Fruit fly (Drosophila melanogaster): Measurements from ENCODE around the gene osp.

The osp gene

DNA sequence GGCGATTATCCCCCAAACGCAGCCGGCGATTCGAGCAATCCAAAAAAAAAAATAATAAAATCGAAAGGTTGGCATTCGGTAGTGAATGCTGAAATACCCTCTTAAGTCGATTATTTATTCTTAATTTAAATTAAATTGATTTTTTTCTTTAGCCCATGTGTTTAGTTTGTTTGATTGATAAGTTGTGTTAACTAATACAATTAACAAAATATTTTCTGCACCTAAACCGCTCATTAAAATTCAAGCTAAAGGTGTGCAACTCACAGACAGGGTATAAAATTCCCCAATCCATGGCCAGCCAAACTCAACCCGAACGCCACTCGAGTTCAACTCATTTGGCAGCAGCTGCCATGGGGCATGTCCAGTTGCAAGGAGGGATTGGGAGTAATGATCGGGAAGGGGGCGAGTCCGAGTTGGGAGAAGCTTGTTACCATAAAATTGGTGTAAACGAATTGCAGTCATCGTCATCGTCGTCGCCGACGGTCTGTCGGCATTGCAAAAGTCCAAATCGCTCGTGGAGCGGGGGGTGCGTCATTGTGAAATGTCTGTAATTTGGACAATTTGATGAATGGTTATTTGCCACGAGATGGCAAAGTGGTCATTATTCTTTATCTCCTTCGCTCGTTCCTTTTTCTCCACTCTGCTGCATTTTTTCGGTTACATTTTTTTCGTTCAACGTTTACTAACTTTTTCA is 115.8 kb downstream of the osp start:
- no peak for TF ChIP-seq CG5204 (GFP tag; optimal IDR thresholded peaks at IDR 0.05)
- TF ChIP-seq toe (GFP tag; optimal IDR thresholded peaks at IDR 0.05), result no peak
- no peak for TF ChIP-seq cnc (optimal IDR thresholded peaks at IDR 0.05)
- no peak for TF ChIP-seq tj (GFP tag; optimal IDR thresholded peaks at IDR 0.05)
- no peak for TF ChIP-seq Crg-1 (GFP tag; optimal IDR thresholded peaks at IDR 0.05)

- TF ChIP-seq Hr96 (GFP tag; optimal IDR thresholded peaks at IDR 0.05), result no peak
- no peak for TF ChIP-seq cic (GFP tag; optimal IDR thresholded peaks at IDR 0.05)
- TF ChIP-seq CG12768 (GFP tag; optimal IDR thresholded peaks at IDR 0.05), result no peak
- no peak for TF ChIP-seq CG33017 (tag; optimal IDR thresholded peaks at IDR 0.05)
- no peak for TF ChIP-seq kay (GFP tag; ENCODE audit: borderline replicate concordance)
- no peak for TF ChIP-seq cnc (optimal IDR thresholded peaks at IDR 0.05)
- TF ChIP-seq CG7045 (GFP tag; optimal IDR thresholded peaks at IDR 0.05), result no peak
- TF ChIP-seq bab1 (GFP tag; optimal IDR thresholded peaks at IDR 0.05), result no peak
- no peak for TF ChIP-seq pad (GFP tag; optimal IDR thresholded peaks at IDR 0.05)
- no peak for TF ChIP-seq CG11617 (GFP tag; optimal IDR thresholded peaks at IDR 0.05)
- TF ChIP-seq CG7101 (tag; optimal IDR thresholded peaks at IDR 0.05), result no peak
- TF ChIP-seq Clk (GFP tag; optimal IDR thresholded peaks at IDR 0.05), result no peak
- TF ChIP-seq tj (GFP tag; optimal IDR thresholded peaks at IDR 0.05), result no peak
- no peak for TF ChIP-seq CG1620 (GFP tag; optimal IDR thresholded peaks at IDR 0.05)
- TF ChIP-seq Mnt (GFP tag; optimal IDR thresholded peaks at IDR 0.05), result no peak
- TF ChIP-seq CG5204 (GFP tag; optimal IDR thresholded peaks at IDR 0.05), result no peak
- TF ChIP-seq toe (GFP tag; optimal IDR thresholded peaks at IDR 0.05), result no peak
- TF ChIP-seq ovo (GFP tag; optimal IDR thresholded peaks at IDR 0.05), result no peak
- TF ChIP-seq CG14711 (tag; optimal IDR thresholded peaks at IDR 0.05), result no peak
These were observed 117.3 kb downstream of the osp start for dm6 chr2L:14571673-14572461.

- TF ChIP-seq CG33017 (tag; optimal IDR thresholded peaks at IDR 0.05) (no peak), kay (GFP tag; ENCODE audit: borderline replicate concordance) (no peak), tj (GFP tag; optimal IDR thresholded peaks at IDR 0.05) (no peak), cic (GFP tag; optimal IDR thresholded peaks at IDR 0.05) (no peak), CG7045 (GFP tag; optimal IDR thresholded peaks at IDR 0.05) (no peak), toe (GFP tag; optimal IDR thresholded peaks at IDR 0.05) (no peak)
These were observed 118.3 kb downstream of the osp start for dm6 chr2L:14570843-14571242.

- TF ChIP-seq CG12768 (GFP tag; optimal IDR thresholded peaks at IDR 0.05), result no peak
- no peak for TF ChIP-seq tj (GFP tag; optimal IDR thresholded peaks at IDR 0.05)
- no peak for TF ChIP-seq toe (GFP tag; optimal IDR thresholded peaks at IDR 0.05)
- no peak for TF ChIP-seq bab1 (GFP tag; optimal IDR thresholded peaks at IDR 0.05)
- no peak for TF ChIP-seq CG11617 (GFP tag; optimal IDR thresholded peaks at IDR 0.05)
- no peak for TF ChIP-seq Clk (GFP tag; optimal IDR thresholded peaks at IDR 0.05)
- no peak for TF ChIP-seq CG1620 (GFP tag; optimal IDR thresholded peaks at IDR 0.05)
- no peak for TF ChIP-seq CG7101 (tag; optimal IDR thresholded peaks at IDR 0.05)
- no peak for TF ChIP-seq cnc (optimal IDR thresholded peaks at IDR 0.05)
- no peak for TF ChIP-seq cic (GFP tag; optimal IDR thresholded peaks at IDR 0.05)
- TF ChIP-seq CG7045 (GFP tag; optimal IDR thresholded peaks at IDR 0.05), result no peak
- TF ChIP-seq Crg-1 (GFP tag; optimal IDR thresholded peaks at IDR 0.05), result no peak
- TF ChIP-seq Hr96 (GFP tag; optimal IDR thresholded peaks at IDR 0.05), result no peak
- no peak for TF ChIP-seq CG33017 (tag; optimal IDR thresholded peaks at IDR 0.05)
- no peak for TF ChIP-seq CG5204 (GFP tag; optimal IDR thresholded peaks at IDR 0.05)
- no peak for TF ChIP-seq CG14711 (tag; optimal IDR thresholded peaks at IDR 0.05)
- TF ChIP-seq Mnt (GFP tag; optimal IDR thresholded peaks at IDR 0.05), result no peak
- no peak for TF ChIP-seq kay (GFP tag; ENCODE audit: borderline replicate concordance)
- no peak for TF ChIP-seq pad (GFP tag; optimal IDR thresholded peaks at IDR 0.05)
- TF ChIP-seq ovo (GFP tag; optimal IDR thresholded peaks at IDR 0.05), result no peak
These were observed 119.0 kb downstream of the osp start for dm6 chr2L:14570129-14570528.

- TF ChIP-seq tj (GFP tag; optimal IDR thresholded peaks at IDR 0.05), result no peak
- TF ChIP-seq CG5204 (GFP tag; optimal IDR thresholded peaks at IDR 0.05), result no peak
- no peak for TF ChIP-seq ovo (GFP tag; optimal IDR thresholded peaks at IDR 0.05)
- no peak for TF ChIP-seq CG14711 (tag; optimal IDR thresholded peaks at IDR 0.05)
- no peak for TF ChIP-seq Clk (GFP tag; optimal IDR thresholded peaks at IDR 0.05)
- TF ChIP-seq CG11617 (GFP tag; optimal IDR thresholded peaks at IDR 0.05), result no peak
- no peak for TF ChIP-seq toe (GFP tag; optimal IDR thresholded peaks at IDR 0.05)
- TF ChIP-seq CG33017 (tag; optimal IDR thresholded peaks at IDR 0.05), result no peak
- TF ChIP-seq Crg-1 (GFP tag; optimal IDR thresholded peaks at IDR 0.05), result no peak
- TF ChIP-seq Hr96 (GFP tag; optimal IDR thresholded peaks at IDR 0.05), result no peak
These were observed 119.8 kb downstream of the osp start for dm6 chr2L:14569301-14569700.

dm6 chr2L:14568507-14569104 is 120.5 kb downstream of the osp start:
- no peak for TF ChIP-seq kay (GFP tag; ENCODE audit: borderline replicate concordance)
- no peak for TF ChIP-seq CG1620 (GFP tag; optimal IDR thresholded peaks at IDR 0.05)
- no peak for TF ChIP-seq toe (GFP tag; optimal IDR thresholded peaks at IDR 0.05)
- TF ChIP-seq Crg-1 (GFP tag; optimal IDR thresholded peaks at IDR 0.05), result no peak
- no peak for TF ChIP-seq Mnt (GFP tag; optimal IDR thresholded peaks at IDR 0.05)
- no peak for TF ChIP-seq Clk (GFP tag; optimal IDR thresholded peaks at IDR 0.05)
